Worm (Caenorhabditis elegans): ENCODE results near the gene repo-1.

repo-1 gene

DNA sequence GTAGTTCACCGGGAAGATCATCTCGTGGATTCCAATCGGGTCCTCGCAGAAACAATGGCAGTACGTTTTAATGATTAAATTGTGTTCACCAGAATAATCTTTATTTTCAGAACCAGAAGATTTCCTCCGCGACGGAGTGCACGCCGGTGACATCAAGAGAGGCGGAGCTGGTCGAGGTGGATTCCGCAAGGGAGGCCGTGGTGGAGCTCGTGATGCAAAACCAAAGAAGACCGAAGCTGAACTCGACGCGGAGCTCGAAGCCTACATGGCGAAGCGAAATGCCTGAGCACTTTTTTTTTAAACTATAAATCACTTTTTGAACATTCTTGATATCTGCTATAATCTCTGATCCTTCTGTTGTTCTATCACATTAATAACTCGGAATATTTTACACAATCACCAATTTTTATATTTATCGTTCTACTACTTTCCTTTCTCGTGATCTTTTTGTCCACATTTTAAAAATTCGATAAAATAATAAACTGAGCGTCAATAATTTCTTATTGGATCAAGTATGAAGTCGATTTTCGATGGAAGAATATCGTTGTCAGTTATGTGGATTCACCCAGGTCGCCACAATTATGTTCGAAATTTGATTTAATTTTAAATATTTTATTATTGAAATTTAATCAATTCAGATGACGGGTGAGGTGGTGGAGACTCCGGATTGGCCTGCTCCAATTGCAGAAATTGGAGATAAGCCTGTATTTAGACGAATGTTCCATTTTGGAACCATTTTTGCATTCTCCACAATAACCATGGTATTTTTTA is 40.2 kb downstream of the repo-1 start, which contains the start of gene dhhc-6:
TSS of gene dhhc-6 (plus strand) at position 639 of the 771 bp plus-strand sequence.
- TF ChIP-seq pag-3 (tag; optimal IDR thresholded peaks at IDR 0.05; ENCODE audit: borderline replicate concordance, insufficient read depth) (no peak), fkh-4 (tag; optimal IDR thresholded peaks at IDR 0.05; ENCODE audit: borderline replicate concordance) (no peak)

ce11 chrIV:12126740-12127472 is 42.6 kb downstream of the repo-1 start:
- peak; percentile 26 for TF ChIP-seq nhr-71 (tag; optimal IDR thresholded peaks at IDR 0.05)
- peak; percentile 27 for TF ChIP-seq nhr-47 (tag; optimal IDR thresholded peaks at IDR 0.05)
- TF ChIP-seq fkh-8 (tag; optimal IDR thresholded peaks at IDR 0.05) = peak; percentile 55
- TF ChIP-seq ceh-63 (GFP tag; optimal IDR thresholded peaks at IDR 0.05) = no peak
- TF ChIP-seq unc-130 (tag; optimal IDR thresholded peaks at IDR 0.05) = no peak
- TF ChIP-seq alr-1 (tag; optimal IDR thresholded peaks at IDR 0.05; ENCODE audit: borderline replicate concordance) = no peak
- TF ChIP-seq snpc-4 (tag; optimal IDR thresholded peaks at IDR 0.05) = no peak
- no peak for TF ChIP-seq ztf-4 (tag; optimal IDR thresholded peaks at IDR 0.05)
- no peak for TF ChIP-seq hpl-2 (GFP tag; optimal IDR thresholded peaks at IDR 0.05)
- TF ChIP-seq lin-14 (GFP tag; optimal IDR thresholded peaks at IDR 0.05) = peak; percentile 51
- TF ChIP-seq mep-1 (tag; optimal IDR thresholded peaks at IDR 0.05) = peak; percentile 2

- peak in 1 of 2 experiments; percentile 48 for TF ChIP-seq lsy-2 (tag; optimal IDR thresholded peaks at IDR 0.05)
- TF ChIP-seq unc-62 (GFP tag; optimal IDR thresholded peaks at IDR 0.05) = no peak
- peak in 1 of 3 experiments; percentile 10 for TF ChIP-seq ceh-82 (tag; optimal IDR thresholded peaks at IDR 0.05)
- TF ChIP-seq nhr-85 (tag) = peak; percentile 60
- TF ChIP-seq vab-15 (tag; optimal IDR thresholded peaks at IDR 0.05) = no peak
- no peak for TF ChIP-seq zag-1 (tag; optimal IDR thresholded peaks at IDR 0.05)
- TF ChIP-seq lin-14 (GFP tag; optimal IDR thresholded peaks at IDR 0.05) = peak; percentile 60
- no peak for TF ChIP-seq snpc-4 (tag; optimal IDR thresholded peaks at IDR 0.05)
- TF ChIP-seq mdl-1 (tag; optimal IDR thresholded peaks at IDR 0.05) = peak in 1 of 2 experiments; percentile 26
- no peak for TF ChIP-seq efl-1 (optimal IDR thresholded peaks at IDR 0.05)
- TF ChIP-seq efl-1 (GFP tag; optimal IDR thresholded peaks at IDR 0.05 in 1 of 2) = peak in 1 of 2 experiments; percentile 76
- TF ChIP-seq egl-27 (tag; optimal IDR thresholded peaks at IDR 0.05) = no peak
Measured at ce11 chrIV:12127838-12128237, 43.6 kb downstream of the repo-1 start.

DNA sequence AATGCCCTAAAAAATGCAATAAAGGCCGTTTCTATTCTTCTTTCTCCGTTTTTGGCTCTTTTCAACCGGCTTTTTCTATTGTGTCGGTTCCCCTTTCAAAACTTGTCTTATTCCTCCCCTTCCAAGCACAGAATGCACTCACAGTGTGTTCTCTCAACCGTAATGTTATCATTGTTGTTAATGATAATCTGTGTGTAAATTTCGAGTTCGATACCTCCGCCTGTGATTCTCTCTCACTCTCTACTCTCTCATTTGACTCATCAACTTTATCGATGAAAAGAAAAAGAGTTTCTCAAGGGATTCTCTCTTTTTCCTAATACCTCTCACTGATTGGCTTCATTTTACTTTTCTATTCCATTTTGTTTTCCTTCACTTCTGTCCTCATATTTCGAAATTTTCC is 44.4 kb downstream of the repo-1 start:
- TF ChIP-seq egl-27 (tag; optimal IDR thresholded peaks at IDR 0.05) (no peak), mep-1 (tag; optimal IDR thresholded peaks at IDR 0.05) (peak; percentile 23), lin-14 (GFP tag; optimal IDR thresholded peaks at IDR 0.05) (peak; percentile 23), lsy-2 (tag; optimal IDR thresholded peaks at IDR 0.05) (peak in 1 of 2 experiments; percentile 9), ceh-82 (tag; optimal IDR thresholded peaks at IDR 0.05) (no peak), nhr-85 (tag) (peak; percentile 14), nhr-28 (tag; optimal IDR thresholded peaks at IDR 0.05) (no peak), nhr-47 (tag; optimal IDR thresholded peaks at IDR 0.05) (peak; percentile 16)

DNA sequence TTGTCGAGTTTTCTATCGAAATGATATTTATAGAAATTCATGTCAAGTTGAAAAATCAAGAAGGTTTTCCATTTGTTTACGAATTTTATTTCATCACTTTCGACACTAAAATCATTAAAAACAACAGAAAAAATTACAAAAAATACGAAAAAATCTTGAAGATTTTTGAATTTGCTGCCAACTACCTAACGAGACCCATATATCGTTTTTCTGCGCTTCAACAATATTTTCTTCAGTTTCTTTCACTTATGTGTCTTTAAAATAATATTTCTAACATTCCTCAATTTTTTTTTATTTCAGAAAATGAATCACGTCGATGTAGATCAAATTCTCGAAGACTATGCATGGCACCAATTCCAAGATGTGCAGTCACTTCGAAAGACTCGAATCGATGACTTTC is 44.9 kb downstream of the repo-1 start, which contains the start of gene lin-24:
TSS of gene lin-24 (plus strand) at position 301 of the 400 bp plus-strand sequence.
- TF ChIP-seq efl-1 (optimal IDR thresholded peaks at IDR 0.05) = no peak
- peak in 1 of 2 experiments; percentile 11 for TF ChIP-seq efl-1 (GFP tag; optimal IDR thresholded peaks at IDR 0.05 in 1 of 2)
- no peak for TF ChIP-seq vab-15 (tag; optimal IDR thresholded peaks at IDR 0.05)

- TF ChIP-seq alr-1 (tag; optimal IDR thresholded peaks at IDR 0.05; ENCODE audit: borderline replicate concordance) = no peak
- no peak for TF ChIP-seq lin-15B (tag; optimal IDR thresholded peaks at IDR 0.05)
- TF ChIP-seq unc-86 (tag; optimal IDR thresholded peaks at IDR 0.05) = no peak
- no peak for TF ChIP-seq tlp-1 (tag; optimal IDR thresholded peaks at IDR 0.05)
- no peak for TF ChIP-seq ceh-90 (tag; optimal IDR thresholded peaks at IDR 0.05)
- TF ChIP-seq ceh-82 (tag; optimal IDR thresholded peaks at IDR 0.05) = no peak
- TF ChIP-seq sup-37 (GFP tag; optimal IDR thresholded peaks at IDR 0.05) = no peak
- TF ChIP-seq lin-14 (GFP tag; optimal IDR thresholded peaks at IDR 0.05) = peak; percentile 46
- no peak for TF ChIP-seq C04F5.9 (tag; optimal IDR thresholded peaks at IDR 0.05)
- TF ChIP-seq nhr-85 (tag) = peak; percentile 9
- no peak for TF ChIP-seq unc-130 (tag; optimal IDR thresholded peaks at IDR 0.05)
- TF ChIP-seq lin-13 (GFP tag; optimal IDR thresholded peaks at IDR 0.05) = no peak
- TF ChIP-seq fkh-10 (GFP tag; optimal IDR thresholded peaks at IDR 0.05) = no peak
- no peak for TF ChIP-seq skn-1 (tag; optimal IDR thresholded peaks at IDR 0.05)
- TF ChIP-seq efl-1 (optimal IDR thresholded peaks at IDR 0.05) = no peak
- TF ChIP-seq efl-1 (GFP tag; optimal IDR thresholded peaks at IDR 0.05 in 1 of 2) = peak in 1 of 2 experiments; percentile 55
- no peak for TF ChIP-seq tbx-2 (tag; optimal IDR thresholded peaks at IDR 0.05)
- peak; percentile 59 for TF ChIP-seq snpc-4 (tag; optimal IDR thresholded peaks at IDR 0.05)
- no peak for TF ChIP-seq ceh-88 (GFP tag; IDR thresholded peaks at IDR 0.05)
- no peak for TF ChIP-seq sox-4 (tag; optimal IDR thresholded peaks at IDR 0.05)
Measured at ce11 chrIV:12131308-12132072, 47.2 kb downstream of the repo-1 start.
